Worm (Caenorhabditis elegans) whole organism, early embryonic: ENCODE results near the gene C14A4.7.

Experiments
- B0310.2 ChIP-seq: sonication (generic microtip); optimal IDR thresholded peaks from 2 replicates; lab custom pipeline; 2016; ENCODE audit warnings: mild to moderate bottlenecking, missing genetic modification characterization, missing compliant biosample characterization
- F13C5.2 ChIP-seq: sonication (generic microtip); optimal IDR thresholded peaks from 2 replicates; lab custom pipeline; 2017; ENCODE audit warnings: mild to moderate bottlenecking, missing genetic modification characterization, inconsistent platforms, missing compliant biosample characterization
- aly-1 ChIP-seq: sonication (generic microtip); optimal IDR thresholded peaks from 2 replicates; lab custom pipeline; 2016; ENCODE audit warnings: missing genetic modification characterization, missing compliant biosample characterization
- ama-1 ChIP-seq: fragments of 150-350 bp; optimal IDR thresholded peaks from 2 replicates; lab custom pipeline; 2014
- ceh-13 ChIP-seq: fragments of 200-800 bp; sonication (Bioruptor generic); optimal IDR thresholded peaks from 2 replicates; lab custom pipeline; 2018; ENCODE audit warnings: mild to moderate bottlenecking, missing genetic modification characterization, missing compliant biosample characterization
- ceh-36 ChIP-seq: sonication (generic microtip); optimal IDR thresholded peaks from 2 replicates; lab custom pipeline; 2016; ENCODE audit warnings: missing genetic modification characterization, inconsistent platforms, missing compliant biosample characterization
- ets-7 ChIP-seq: sonication (generic microtip); optimal IDR thresholded peaks from 2 replicates; lab custom pipeline; 2016; ENCODE audit warnings: missing genotype, missing genetic modification characterization, missing compliant biosample characterization
- flt-1 ChIP-seq: fragments of 200-800 bp; sonication (Bioruptor generic); IDR thresholded peaks from 2 replicates; pipeline ENCODE4 v1.3.6; 2022; ENCODE audit warnings: missing genetic modification characterization, missing compliant biosample characterization
- hmbx-1 ChIP-seq: sonication (generic microtip); optimal IDR thresholded peaks from 2 replicates; lab custom pipeline; 2016; ENCODE audit warnings: mild to moderate bottlenecking, missing genetic modification characterization, missing compliant biosample characterization
- hmg-4 ChIP-seq: fragments of 200-800 bp; sonication (Bioruptor generic); optimal IDR thresholded peaks from 2 replicates; lab custom pipeline; 2018; ENCODE audit warnings: mild to moderate bottlenecking, missing genetic modification characterization, missing compliant biosample characterization
- hnd-1 ChIP-seq: sonication (generic microtip); optimal IDR thresholded peaks from 2 replicates; lab custom pipeline; 2016; ENCODE audit warnings: missing genetic modification characterization, missing compliant biosample characterization
- pes-1 ChIP-seq: fragments of 200-800 bp; sonication (Bioruptor generic); IDR thresholded peaks from 2 replicates; pipeline ENCODE4 v1.3.6; 2022; ENCODE audit warnings: missing genetic modification reagents, missing genetic modification characterization, missing compliant biosample characterization
- scrt-1 ChIP-seq: fragments of 200-800 bp; sonication (Bioruptor generic); IDR thresholded peaks from 2 replicates; pipeline ENCODE4 v1.3.6; 2022; ENCODE audit warnings: missing genetic modification characterization, missing compliant biosample characterization
- sea-1 ChIP-seq: fragments of 200-800 bp; sonication (Bioruptor generic); conservative IDR thresholded peaks from 2 replicates; pipeline ENCODE4 v1.3.6; 2022; ENCODE audit warnings: missing genetic modification characterization, missing compliant biosample characterization
- tbx-11 ChIP-seq: fragments of 200-800 bp; sonication (Bioruptor generic); IDR thresholded peaks from 2 replicates; pipeline ENCODE4 v1.3.6; 2022; ENCODE audit warnings: missing genetic modification characterization, missing compliant biosample characterization
- tbx-37 ChIP-seq: fragments of 200-800 bp; sonication (Bioruptor generic); conservative IDR thresholded peaks from 2 replicates; pipeline ENCODE4 v1.3.6; 2022; ENCODE audit warnings: missing genetic modification reagents, missing genetic modification characterization, missing compliant biosample characterization
- tra-4 ChIP-seq: sonication (generic microtip); optimal IDR thresholded peaks from 2 replicates; lab custom pipeline; 2017; ENCODE audit warnings: missing genetic modification characterization, missing compliant biosample characterization

The C14A4.7 gene

DNA sequence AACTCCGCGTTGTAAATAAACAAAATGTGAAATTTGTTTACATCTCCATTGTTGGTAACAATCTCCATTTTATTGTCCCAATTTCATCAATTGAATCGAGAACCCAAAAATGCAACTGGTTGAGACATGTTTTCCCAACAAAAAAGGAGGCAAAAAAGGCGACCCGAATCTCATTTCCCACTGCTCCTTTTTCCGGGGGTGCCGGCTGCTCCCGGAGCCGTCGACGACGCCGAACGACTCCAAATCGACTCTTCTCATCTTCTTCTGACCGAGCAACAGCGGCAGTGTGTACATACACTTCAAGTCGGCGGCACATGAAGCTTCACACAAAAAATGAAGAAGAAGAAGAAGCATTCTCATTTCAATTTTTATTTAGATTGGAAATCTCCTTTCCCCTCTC, 29.9 kb downstream of the C14A4.7 start:
- no peak for TF ChIP-seq ceh-13 (GFP tag; lab: Kevin White, UChicago)
- no peak for TF ChIP-seq ama-1 (lab: Kevin White, UChicago)
- TF ChIP-seq ets-7 (tag; lab: Kevin White, UChicago): no peak
- TF ChIP-seq tbx-11 (GFP tag; lab: Robert Waterston, UW): no peak
- no peak for TF ChIP-seq tbx-37
- no peak for TF ChIP-seq F13C5.2 (tag; lab: Kevin White, UChicago)
- no peak for TF ChIP-seq hnd-1 (tag; lab: Kevin White, UChicago)
- no peak for TF ChIP-seq sea-1 (GFP tag; lab: Robert Waterston, UW)
- TF ChIP-seq scrt-1: no peak
- no peak for TF ChIP-seq tra-4 (tag; lab: Kevin White, UChicago)
- no peak for TF ChIP-seq aly-1 (tag; lab: Kevin White, UChicago)
- TF ChIP-seq hmbx-1 (tag; lab: Kevin White, UChicago): no peak

DNA sequence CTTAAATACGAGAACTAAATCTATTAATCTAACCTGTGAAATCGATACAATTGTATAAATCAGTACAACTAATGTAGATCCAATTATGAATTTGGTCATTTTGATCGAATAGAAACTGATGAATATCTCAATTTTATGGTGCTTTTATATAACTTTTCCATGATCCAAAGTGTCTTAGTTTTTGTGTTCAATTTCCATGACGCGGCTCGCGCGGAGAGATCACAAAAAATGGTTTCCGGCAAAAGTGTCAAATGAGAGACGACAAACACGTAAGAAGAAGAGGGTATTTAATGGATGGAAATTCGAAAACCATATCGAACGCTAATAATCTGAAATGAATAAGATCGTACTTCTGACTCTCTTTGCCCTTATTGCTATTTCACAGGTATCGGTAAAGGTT, 31.8 kb downstream of the C14A4.7 start, which contains the start of the genes C06A1.6 and C06A1.7:
TSS of gene C06A1.6 (minus strand) at position 101 of the 400 bp plus-strand sequence.
TSS of gene C06A1.7 (plus strand) at position 314 of the 400 bp plus-strand sequence.
- TF ChIP-seq hmg-4 (no peak), ceh-36 (no peak), sea-1 (GFP tag; lab: Robert Waterston, UW) (no peak), scrt-1 (no peak), ets-7 (tag; lab: Kevin White, UChicago) (no peak), B0310.2 (no peak), tbx-37 (no peak), pes-1 (GFP tag; lab: Robert Waterston, UW) (no peak), tbx-11 (GFP tag; lab: Robert Waterston, UW) (no peak), flt-1 (GFP tag; lab: Robert Waterston, UW) (no peak), F13C5.2 (tag; lab: Kevin White, UChicago) (no peak), ama-1 (lab: Kevin White, UChicago) (no peak), hmbx-1 (tag; lab: Kevin White, UChicago) (no peak), hnd-1 (tag; lab: Kevin White, UChicago) (no peak), ceh-13 (GFP tag; lab: Kevin White, UChicago) (no peak), tra-4 (tag; lab: Kevin White, UChicago) (no peak), aly-1 (tag; lab: Kevin White, UChicago) (no peak)

DNA sequence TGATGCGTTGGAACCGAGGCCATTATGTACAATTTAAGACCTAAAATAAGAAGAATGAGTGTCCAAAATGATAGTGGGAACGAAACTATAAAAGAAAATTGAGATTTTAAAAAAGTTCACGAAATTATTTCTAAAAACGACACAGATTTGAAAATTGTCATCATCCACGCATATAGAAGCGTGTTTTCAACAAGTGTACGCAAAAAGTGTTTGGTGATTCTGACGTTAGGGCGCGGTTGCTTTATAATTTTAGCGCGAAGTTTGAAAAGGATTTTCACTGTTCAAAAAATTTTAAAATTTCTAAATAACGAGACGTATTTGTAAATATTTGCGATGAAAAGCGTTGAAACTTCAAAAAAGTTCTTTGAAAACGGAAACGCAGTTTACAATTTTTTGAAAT, 33.0 kb downstream of the C14A4.7 start, which contains the start of gene cdc-48.1:
TSS of gene cdc-48.1 (minus strand) at position 40 of the 400 bp plus-strand sequence.
- TF ChIP-seq sea-1 (GFP tag; lab: Robert Waterston, UW): peak; percentile 86
- TF ChIP-seq ceh-13 (GFP tag; lab: Kevin White, UChicago): peak; percentile 47
- TF ChIP-seq pes-1 (GFP tag; lab: Robert Waterston, UW): peak; percentile 82
- peak; percentile 42 for TF ChIP-seq hnd-1 (tag; lab: Kevin White, UChicago)
- peak; percentile 45 for TF ChIP-seq ets-7 (tag; lab: Kevin White, UChicago)
- TF ChIP-seq F13C5.2 (tag; lab: Kevin White, UChicago): peak; percentile 99
- TF ChIP-seq tra-4 (tag; lab: Kevin White, UChicago): peak; percentile 60
- TF ChIP-seq hmg-4: peak; percentile 65
- TF ChIP-seq tbx-37: peak; percentile 75
- TF ChIP-seq aly-1 (tag; lab: Kevin White, UChicago): no peak
- peak; percentile 81 for TF ChIP-seq flt-1 (GFP tag; lab: Robert Waterston, UW)
- peak; percentile 51 for TF ChIP-seq hmbx-1 (tag; lab: Kevin White, UChicago)
- peak; percentile 54 for TF ChIP-seq ceh-36
- no peak for TF ChIP-seq ama-1 (lab: Kevin White, UChicago)
- TF ChIP-seq tbx-11 (GFP tag; lab: Robert Waterston, UW): peak; percentile 57; the same call in 1 of the 2 replicates
- peak; percentile 74 for TF ChIP-seq B0310.2
- TF ChIP-seq scrt-1: peak; percentile 57; the same call in 1 of the 2 replicates

DNA sequence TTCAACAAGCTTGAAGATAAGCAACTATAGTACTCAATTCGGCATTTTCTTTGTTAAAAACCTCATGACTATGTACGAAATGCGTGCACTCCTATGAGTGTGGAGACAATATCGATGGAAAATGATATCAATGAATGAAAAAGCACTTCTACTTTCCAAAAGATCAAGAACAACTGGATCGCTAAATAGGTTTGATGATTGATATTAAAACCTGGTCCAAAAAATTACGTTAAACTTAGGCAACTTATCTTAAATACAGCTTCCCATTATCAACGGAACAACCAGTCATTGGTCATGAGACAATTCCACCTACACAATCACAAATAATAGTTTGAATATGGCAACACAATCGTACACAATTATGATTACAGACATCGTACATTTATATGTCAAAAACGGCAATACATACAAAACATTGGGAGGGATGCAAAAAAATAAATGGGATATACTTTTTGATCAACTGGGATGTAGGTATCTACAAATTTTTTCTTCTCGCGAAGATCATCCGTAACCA, 36.6 kb downstream of the C14A4.7 start:
- TF ChIP-seq hmg-4 (no peak), sea-1 (GFP tag; lab: Robert Waterston, UW) (no peak), aly-1 (tag; lab: Kevin White, UChicago) (no peak), hnd-1 (tag; lab: Kevin White, UChicago) (no peak), ceh-36 (no peak), tra-4 (tag; lab: Kevin White, UChicago) (no peak), B0310.2 (no peak), hmbx-1 (tag; lab: Kevin White, UChicago) (no peak), ama-1 (lab: Kevin White, UChicago) (no peak), pes-1 (GFP tag; lab: Robert Waterston, UW) (no peak)

DNA sequence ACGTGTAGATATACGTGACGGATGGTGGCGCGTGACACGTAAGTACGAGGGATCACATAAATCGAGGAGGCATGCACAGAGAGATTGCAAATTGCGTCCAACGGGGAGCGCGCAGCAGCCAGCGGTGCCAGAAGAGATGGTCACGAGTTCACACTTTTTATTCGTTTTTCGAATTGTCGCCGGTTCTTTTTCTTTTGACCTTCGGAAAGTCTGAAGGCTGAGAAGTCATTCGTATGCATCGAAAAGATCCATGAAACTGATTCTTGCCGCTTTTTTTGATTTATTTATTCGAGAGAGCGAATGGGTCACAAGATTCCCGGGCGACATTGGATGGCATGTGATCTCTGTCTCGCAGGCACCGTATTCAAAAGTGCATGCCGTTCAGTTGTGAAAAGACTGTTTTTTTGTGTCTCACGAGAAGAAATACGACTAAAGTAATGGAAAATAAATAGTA, 37.4 kb downstream of the C14A4.7 start:
- TF ChIP-seq hmg-4: no peak
- no peak for TF ChIP-seq hmbx-1 (tag; lab: Kevin White, UChicago)
- TF ChIP-seq ceh-13 (GFP tag; lab: Kevin White, UChicago): no peak
- TF ChIP-seq F13C5.2 (tag; lab: Kevin White, UChicago): no peak
- TF ChIP-seq B0310.2: no peak
- TF ChIP-seq ets-7 (tag; lab: Kevin White, UChicago): no peak
- no peak for TF ChIP-seq ceh-36
- no peak for TF ChIP-seq pes-1 (GFP tag; lab: Robert Waterston, UW)

DNA sequence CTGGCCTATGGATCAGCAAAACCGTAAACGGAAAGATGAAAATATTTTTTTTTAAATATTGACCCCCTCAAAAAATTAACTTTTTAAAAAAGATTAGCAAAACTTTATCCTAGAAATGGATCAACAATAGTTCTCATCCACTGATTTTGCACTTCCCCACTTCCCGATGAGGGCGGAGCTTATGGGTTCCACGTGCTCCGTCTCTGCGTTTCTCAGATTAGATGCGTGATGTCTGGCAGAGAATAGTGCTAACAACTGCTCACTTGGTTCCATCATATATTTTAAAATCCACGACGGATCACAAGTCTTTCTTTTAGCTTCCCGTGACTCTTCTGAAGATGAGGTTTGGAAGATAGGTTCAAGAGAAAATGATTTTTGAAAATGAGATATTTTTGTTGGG, 38.0 kb downstream of the C14A4.7 start:
- TF ChIP-seq scrt-1 (no peak), aly-1 (tag; lab: Kevin White, UChicago) (no peak), flt-1 (GFP tag; lab: Robert Waterston, UW) (no peak), hmg-4 (no peak), ama-1 (lab: Kevin White, UChicago) (no peak), ceh-13 (GFP tag; lab: Kevin White, UChicago) (no peak), tbx-11 (GFP tag; lab: Robert Waterston, UW) (no peak), sea-1 (GFP tag; lab: Robert Waterston, UW) (no peak), ets-7 (tag; lab: Kevin White, UChicago) (no peak), tra-4 (tag; lab: Kevin White, UChicago) (no peak), hmbx-1 (tag; lab: Kevin White, UChicago) (no peak), pes-1 (GFP tag; lab: Robert Waterston, UW) (no peak), B0310.2 (no peak), hnd-1 (tag; lab: Kevin White, UChicago) (no peak)

DNA sequence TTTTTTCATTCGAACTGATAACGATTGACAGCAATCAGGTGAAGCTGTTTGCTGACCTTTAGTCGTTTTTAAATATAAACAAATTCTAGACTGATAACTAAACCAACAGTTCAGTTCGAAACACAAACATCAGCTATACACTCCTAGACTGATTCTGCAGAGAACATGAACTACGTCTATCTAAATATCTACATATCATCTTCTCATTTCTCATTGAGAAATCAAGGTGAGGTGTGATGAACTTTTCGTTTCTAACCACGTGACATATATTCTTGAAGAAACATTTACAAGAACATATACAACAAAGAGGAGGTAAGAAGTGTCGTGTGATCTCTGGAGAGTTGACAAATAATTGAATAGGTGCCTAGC, 39.2 kb downstream of the C14A4.7 start:
- TF ChIP-seq tra-4 (tag; lab: Kevin White, UChicago): no peak
- TF ChIP-seq ceh-13 (GFP tag; lab: Kevin White, UChicago): no peak
- TF ChIP-seq tbx-37: no peak
- TF ChIP-seq hmg-4: no peak
- no peak for TF ChIP-seq hnd-1 (tag; lab: Kevin White, UChicago)
